Worm (Caenorhabditis elegans) whole organism, L4/young adult: ENCODE results near the gene kap-1.

Experiments
- W03F9.2 ChIP-seq: fragments of 150-350 bp; optimal IDR thresholded peaks from 2 replicates; lab custom pipeline; 2014; ENCODE audit warnings: missing biosample characterization, missing genetic modification characterization
- dao-5 ChIP-seq: sonication (generic microtip); optimal IDR thresholded peaks from 2 replicates; lab custom pipeline; 2016; ENCODE audit warnings: missing genotype, missing genetic modification characterization, moderate library complexity, missing compliant biosample characterization
- him-1 ChIP-seq: sonication (generic microtip); optimal IDR thresholded peaks from 2 replicates; lab custom pipeline; 2016; ENCODE audit warnings: missing genotype, missing genetic modification reagents, missing genetic modification characterization, missing compliant biosample characterization

DNA sequence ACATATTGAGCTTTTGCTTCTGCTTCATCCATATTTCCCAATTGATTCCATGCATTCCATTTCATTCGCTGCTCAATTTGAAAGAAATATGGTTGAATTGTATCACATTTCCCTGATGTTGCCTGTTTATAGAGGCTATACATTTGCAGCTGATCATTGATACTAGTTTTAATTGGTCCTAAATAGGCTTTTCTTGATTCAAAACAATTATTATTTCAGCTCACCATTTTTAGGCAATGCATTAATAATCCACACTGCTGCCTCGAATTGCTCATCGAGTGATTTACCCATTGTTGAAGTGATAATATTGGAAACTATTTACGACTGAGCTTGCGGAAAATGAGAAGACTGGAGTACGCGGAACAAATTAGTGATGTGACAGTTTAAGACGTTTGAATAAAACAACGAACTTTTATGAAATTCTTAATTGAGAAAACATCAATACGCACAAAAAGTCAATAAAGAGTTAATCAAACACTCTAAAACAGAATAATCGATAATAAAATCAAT, 30.0 kb upstream of the kap-1 start, which contains the start of gene acbp-4:
- TF ChIP-seq him-1 (tag; lab: Kevin White, UChicago) (no peak), dao-5 (tag; lab: Kevin White, UChicago) (no peak), W03F9.2 (no peak)
